Fruit fly (Drosophila melanogaster): Measurements from ENCODE around the gene CG34112.

Gene CG34112

DNA sequence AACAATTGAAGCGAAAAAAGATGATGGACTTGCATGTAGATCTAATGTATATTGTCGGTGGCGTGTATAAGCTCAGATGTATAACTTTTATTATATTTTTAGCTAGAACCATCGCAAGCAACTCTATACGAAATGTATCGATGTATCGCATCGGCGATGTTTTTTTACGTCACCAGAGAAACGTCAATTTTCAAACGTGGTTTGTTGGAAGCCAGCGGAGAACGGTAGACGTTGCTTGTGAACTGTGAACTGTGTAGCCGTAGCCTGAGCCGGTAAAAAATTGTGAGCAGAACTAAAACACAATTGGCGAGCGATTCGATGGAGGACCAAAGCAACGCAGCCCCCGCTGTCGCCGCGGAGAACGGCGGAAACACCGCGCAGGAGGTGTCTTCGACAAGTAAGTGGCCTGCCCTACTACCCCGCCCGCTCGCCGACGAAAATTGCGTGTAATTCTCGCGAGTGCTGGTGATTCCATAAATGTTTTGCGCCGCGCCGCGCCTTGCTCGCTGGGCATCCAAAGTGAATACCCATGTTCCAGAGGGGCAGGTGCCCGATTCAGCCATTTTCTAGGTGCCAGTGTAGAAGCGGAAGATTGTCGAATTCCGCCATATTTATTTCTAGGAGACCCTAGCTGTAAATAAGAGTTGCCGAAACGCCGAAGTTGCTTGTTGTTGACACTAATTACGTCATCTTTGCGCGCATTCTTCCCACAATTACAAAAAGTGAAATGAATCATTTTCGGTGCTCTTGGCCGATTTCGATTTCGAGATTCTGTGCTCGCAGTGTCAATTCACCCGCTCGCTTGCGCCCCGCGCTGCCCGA, 9.0 kb upstream of the CG34112 start, which contains the start of gene lost (continued):
- no peak for TF ChIP-seq CG2875 (GFP tag; optimal IDR thresholded peaks at IDR 0.05)
- no peak for TF ChIP-seq dan (GFP tag; IDR thresholded peaks at IDR 0.05)
- peak; percentile 65 for TF ChIP-seq lab (GFP tag; optimal IDR thresholded peaks at IDR 0.05)
- TF ChIP-seq Bgb (GFP tag; IDR thresholded peaks at IDR 0.05; ENCODE audit: partially characterized antibody): peak; percentile 100
- TF ChIP-seq fd102C (GFP tag; optimal IDR thresholded peaks at IDR 0.05): no peak
- TF ChIP-seq CG3995 (GFP tag; optimal IDR thresholded peaks at IDR 0.05): peak; percentile 79
- no peak for TF ChIP-seq tio (GFP tag; optimal IDR thresholded peaks at IDR 0.05)
- no peak for TF ChIP-seq wor (GFP tag; IDR thresholded peaks at IDR 0.05)
- peak; percentile 61 for TF ChIP-seq CG13894 (tag; optimal IDR thresholded peaks at IDR 0.05)
- TF ChIP-seq MESR4 (GFP tag; optimal IDR thresholded peaks at IDR 0.05): peak; percentile 79
- peak; percentile 64 for TF ChIP-seq CG17829 (tag; optimal IDR thresholded peaks at IDR 0.05)
- no peak for TF ChIP-seq Blimp-1 (GFP tag; optimal IDR thresholded peaks at IDR 0.05)
- TF ChIP-seq CG7928 (GFP tag; optimal IDR thresholded peaks at IDR 0.05): peak; percentile 28
- peak; percentile 99 for TF ChIP-seq bbx (GFP tag; IDR thresholded peaks at IDR 0.05; ENCODE audit: partially characterized antibody)
- TF ChIP-seq NfI (GFP tag; optimal IDR thresholded peaks at IDR 0.05): no peak
- TF ChIP-seq CG13624 (GFP tag; optimal IDR thresholded peaks at IDR 0.05): no peak
- no peak for TF ChIP-seq lola (GFP tag; optimal IDR thresholded peaks at IDR 0.05)
- TF ChIP-seq CG10431 (GFP tag; optimal IDR thresholded peaks at IDR 0.05): no peak
- peak; percentile 34; the same call in 1 of the 2 replicates for TF ChIP-seq CG31441 (GFP tag; IDR thresholded peaks at IDR 0.05)
- TF ChIP-seq ATbp (GFP tag; optimal IDR thresholded peaks at IDR 0.05): no peak
- TF ChIP-seq psq (GFP tag; optimal IDR thresholded peaks at IDR 0.05): no peak
- TF ChIP-seq stwl (tag; optimal IDR thresholded peaks at IDR 0.05): peak; percentile 44
- TF ChIP-seq D19B (GFP tag; optimal IDR thresholded peaks at IDR 0.05): peak; percentile 16
- peak; percentile 87 for TF ChIP-seq Med (GFP tag)
- peak; percentile 19 for TF ChIP-seq mirr (GFP tag; optimal IDR thresholded peaks at IDR 0.05)
- TF ChIP-seq fu2 (GFP tag; optimal IDR thresholded peaks at IDR 0.05): peak; percentile 22
- no peak; the same call in 2 of the 3 replicates for TF ChIP-seq B-H1 (GFP tag; IDR thresholded peaks at IDR 0.05)
- peak; percentile 32 for TF ChIP-seq CG18262 (tag; optimal IDR thresholded peaks at IDR 0.05)
- no peak for TF ChIP-seq CG31388 (GFP tag; optimal IDR thresholded peaks at IDR 0.05)
- TF ChIP-seq CG12236 (GFP tag; optimal IDR thresholded peaks at IDR 0.05): no peak
- no peak for TF ChIP-seq hkb (optimal IDR thresholded peaks at IDR 0.05)
- no peak for TF ChIP-seq hkb (GFP tag; IDR thresholded peaks at IDR 0.05)
- no peak for TF ChIP-seq gcm2 (GFP tag; optimal IDR thresholded peaks at IDR 0.05)
- no peak for TF ChIP-seq tx (GFP tag; optimal IDR thresholded peaks at IDR 0.05)
- TF ChIP-seq amos (GFP tag; IDR thresholded peaks at IDR 0.05; ENCODE audit: partially characterized antibody): peak; percentile 99
- no peak for TF ChIP-seq salm (tag; optimal IDR thresholded peaks at IDR 0.05)
- TF ChIP-seq CG10366 (GFP tag; IDR thresholded peaks at IDR 0.05): 0 out of 2 replicates have a peak, but pooled peaks have one; percentile 20
- TF ChIP-seq CG11560 (tag; IDR thresholded peaks at IDR 0.05): no peak
- TF ChIP-seq hth (optimal IDR thresholded peaks at IDR 0.05): no peak
- TF ChIP-seq kni (GFP tag; optimal IDR thresholded peaks at IDR 0.05): no peak
- TF ChIP-seq CG8388 (GFP tag; optimal IDR thresholded peaks at IDR 0.05): no peak
- no peak for TF ChIP-seq br (optimal IDR thresholded peaks at IDR 0.05)
- no peak for TF ChIP-seq gro (GFP tag; optimal IDR thresholded peaks at IDR 0.05)
- peak; percentile 56 for TF ChIP-seq vvl (GFP tag; IDR thresholded peaks at IDR 0.05)
- TF ChIP-seq CG7271 (tag; optimal IDR thresholded peaks at IDR 0.05): peak; percentile 28
- peak; percentile 71 for TF ChIP-seq Ets65A (GFP tag)
- peak; percentile 86 for TF ChIP-seq phol (tag; optimal IDR thresholded peaks at IDR 0.05)
- TF ChIP-seq CG7987 (GFP tag; optimal IDR thresholded peaks at IDR 0.05): peak; percentile 38
- TF ChIP-seq Bteb2 (GFP tag; optimal IDR thresholded peaks at IDR 0.05): no peak
